Worm (Caenorhabditis elegans) whole organism, L2 larva: Measurements from ENCODE around the gene F22E5.21.

ENCODE experiments used
- F13H6.1 ChIP-seq: sonication (generic microtip); optimal IDR thresholded peaks from 2 replicates; lab custom pipeline; 2016; ENCODE audit warnings: missing genetic modification characterization, missing compliant biosample characterization
- R02D3.7 ChIP-seq: fragments of 150-350 bp; optimal IDR thresholded peaks from 2 replicates; lab custom pipeline; 2014; ENCODE audit warnings: missing biosample characterization, missing genetic modification characterization
- ZK546.5 ChIP-seq: sonication (generic microtip); optimal IDR thresholded peaks from 2 replicates; lab custom pipeline; 2017; ENCODE audit warnings: missing biosample characterization, missing genetic modification characterization
- aly-2 ChIP-seq: fragments of 150-350 bp; optimal IDR thresholded peaks from 2 replicates; lab custom pipeline; 2014; ENCODE audit warnings: missing biosample characterization, missing genetic modification characterization
- ama-1 ChIP-seq: fragments of 150-350 bp; optimal IDR thresholded peaks from 2 replicates; lab custom pipeline; 2018; ENCODE audit warnings: inconsistent platforms
- fos-1 ChIP-seq: fragments of 150-350 bp; optimal IDR thresholded peaks from 2 replicates; lab custom pipeline; 2014; ENCODE audit warnings: missing biosample characterization, missing genetic modification characterization
- nhr-11 ChIP-seq: fragments of 150-350 bp; optimal IDR thresholded peaks from 2 replicates; lab custom pipeline; 2014; ENCODE audit warnings: missing biosample characterization, missing genetic modification characterization
- nhr-23 ChIP-seq: fragments of 150-350 bp; optimal IDR thresholded peaks from 2 replicates; lab custom pipeline; 2014; ENCODE audit warnings: missing biosample characterization, missing genetic modification reagents, missing genetic modification characterization
- nhr-77 ChIP-seq: fragments of 150-350 bp; optimal IDR thresholded peaks from 2 replicates; lab custom pipeline; 2014; ENCODE audit warnings: missing biosample characterization, missing genetic modification characterization
- skn-1 ChIP-seq: sonication (generic microtip); optimal IDR thresholded peaks from 2 replicates; lab custom pipeline; 2017; ENCODE audit warnings: missing biosample characterization, missing genetic modification characterization
- unc-39 ChIP-seq: fragments of 150-350 bp; optimal IDR thresholded peaks from 2 replicates; lab custom pipeline; 2014; ENCODE audit warnings: missing biosample characterization, missing genetic modification characterization

ce11 chrII:2640982-2641381 is 3.7 kb upstream of the F22E5.21 start, which contains the start of gene F22E5.23:
- TF ChIP-seq F13H6.1: no peak
- no peak for TF ChIP-seq skn-1 (tag; lab: Kevin White, UChicago)
- no peak for TF ChIP-seq nhr-23 (tag; lab: Kevin White, UChicago)
- TF ChIP-seq nhr-77 (tag; lab: Kevin White, UChicago): no peak
- TF ChIP-seq R02D3.7 (tag; lab: Kevin White, UChicago): no peak
- TF ChIP-seq ama-1 (lab: Kevin White, UChicago): no peak
- no peak for TF ChIP-seq fos-1
- TF ChIP-seq nhr-11: no peak
- TF ChIP-seq aly-2 (tag; lab: Kevin White, UChicago): no peak
- no peak for TF ChIP-seq ZK546.5
- no peak for TF ChIP-seq unc-39 (tag; lab: Kevin White, UChicago)
